Fruit fly (Drosophila melanogaster) whole organism, embryonic: ENCODE results near the gene M6.

Experiments used
- Abd-B ChIP-seq: fragments of 200-800 bp; sonication (Bioruptor generic); optimal IDR thresholded peaks from 2 replicates; lab custom pipeline; 2018; ENCODE audit warnings: missing biosample characterization, mild to moderate bottlenecking, missing genetic modification characterization, moderate library complexity
- Aef1 ChIP-seq: fragments of 200-800 bp; sonication (Bioruptor generic); IDR thresholded peaks from 3 replicates; pipeline ENCODE4 v1.3.6; 2022; ENCODE audit warnings: missing biosample characterization, missing genetic modification characterization
- Antp ChIP-seq: fragments of 200-800 bp; sonication (Bioruptor generic); optimal IDR thresholded peaks from 3 replicates; lab custom pipeline; 2016; ENCODE audit warnings: missing biosample characterization, missing genetic modification characterization
- Awh ChIP-seq: fragments of 200-800 bp; sonication (Bioruptor generic); IDR thresholded peaks from 2 replicates; pipeline ENCODE4, ENCODE4 v1.3.6; 2022; ENCODE audit warnings: missing biosample characterization, missing genetic modification characterization
- Blimp-1 ChIP-seq: fragments of 200-800 bp; sonication (Bioruptor generic); optimal IDR thresholded peaks from 3 replicates; lab custom pipeline; 2018; ENCODE audit warnings: missing biosample characterization, missing genetic modification characterization, mild to moderate bottlenecking, moderate library complexity, missing genetic modification reagents
- CG10209 ChIP-seq: fragments of 200-800 bp; sonication (Bioruptor generic); optimal IDR thresholded peaks from 3 replicates; lab custom pipeline; 2017; ENCODE audit warnings: missing biosample characterization, mild to moderate bottlenecking, missing genetic modification characterization, missing genetic modification reagents
- CG10267 ChIP-seq: fragments of 200-800 bp; sonication (Bioruptor generic); optimal IDR thresholded peaks from 2 replicates; lab custom pipeline; 2018; ENCODE audit warnings: missing biosample characterization, mild to moderate bottlenecking, missing genetic modification characterization, moderate library complexity
- CG17802 ChIP-seq: fragments of 200-800 bp; sonication (Bioruptor generic); optimal IDR thresholded peaks from 2 replicates; lab custom pipeline; 2018; ENCODE audit warnings: missing biosample characterization, mild to moderate bottlenecking, missing genetic modification characterization, moderate library complexity
- CG1792 ChIP-seq: fragments of 200-800 bp; sonication (Bioruptor generic); optimal IDR thresholded peaks from 2 replicates; lab custom pipeline; 2016; ENCODE audit warnings: missing biosample characterization, missing genetic modification characterization
- CG18262 ChIP-seq: fragments of 200-800 bp; optimal IDR thresholded peaks from 3 replicates; lab custom pipeline; 2019; ENCODE audit warnings: missing biosample characterization, mild to moderate bottlenecking, missing genetic modification characterization, moderate library complexity
- CG18476 ChIP-seq: fragments of 200-800 bp; sonication (Bioruptor generic); optimal IDR thresholded peaks from 2 replicates; lab custom pipeline; 2016; ENCODE audit warnings: missing biosample characterization, mild to moderate bottlenecking, missing genetic modification characterization
- CG34224 ChIP-seq: fragments of 200-800 bp; sonication (Bioruptor generic); IDR thresholded peaks from 3 replicates; pipeline ENCODE4 v1.3.6; 2022; ENCODE audit warnings: missing biosample characterization, missing genetic modification characterization; ENCODE audit not compliant: partially characterized antibody
- CG34376 ChIP-seq: fragments of 200-800 bp; sonication (Bioruptor generic); optimal IDR thresholded peaks from 2 replicates; lab custom pipeline; 2018; ENCODE audit warnings: missing biosample characterization, mild to moderate bottlenecking, missing genetic modification characterization
- CG6791 ChIP-seq: fragments of 200-800 bp; sonication (Bioruptor generic); IDR thresholded peaks from 3 replicates; pipeline ENCODE4 v1.3.6; 2022; ENCODE audit warnings: missing biosample characterization, missing genetic modification characterization; ENCODE audit not compliant: partially characterized antibody
- CG7745 ChIP-seq: fragments of 200-800 bp; sonication (Bioruptor generic); optimal IDR thresholded peaks from 2 replicates; lab custom pipeline; 2018; ENCODE audit warnings: missing biosample characterization, mild to moderate bottlenecking, missing genetic modification characterization, moderate library complexity
- CG8924 ChIP-seq: fragments of 200-800 bp; optimal IDR thresholded peaks from 3 replicates; lab custom pipeline; 2019; ENCODE audit warnings: missing biosample characterization, mild to moderate bottlenecking, missing genetic modification characterization, moderate library complexity
- CG9797 ChIP-seq: fragments of 200-800 bp; sonication (Bioruptor generic); optimal IDR thresholded peaks from 3 replicates; lab custom pipeline; 2018; ENCODE audit warnings: missing biosample characterization, mild to moderate bottlenecking, missing genetic modification characterization
- CG9932 ChIP-seq: fragments of 200-800 bp; sonication (Bioruptor generic); IDR thresholded peaks from 2 replicates; pipeline ENCODE4 v1.3.6; 2022; ENCODE audit warnings: missing biosample characterization, missing genetic modification characterization
- Dll ChIP-seq: fragments of 200-800 bp; sonication (Bioruptor generic); IDR thresholded peaks from 4 replicates; pipeline ENCODE4 v1.3.6; 2022; ENCODE audit warnings: missing biosample characterization, missing genetic modification characterization; ENCODE audit not compliant: partially characterized antibody
- E2f2 ChIP-seq: fragments of 200-800 bp; sonication (Bioruptor generic); IDR thresholded peaks from 2 replicates; pipeline ENCODE4 v1.3.6; 2022; ENCODE audit warnings: missing biosample characterization, missing genetic modification characterization
- Hr39 ChIP-seq: fragments of >200 bp; optimal IDR thresholded peaks from 2 replicates; lab custom pipeline; 2017
- Myb ChIP-seq: fragments of 200-800 bp; sonication (Bioruptor generic); optimal IDR thresholded peaks from 2 replicates; lab custom pipeline; 2016; ENCODE audit warnings: missing biosample characterization, missing genetic modification characterization
- NC2β ChIP-seq: fragments of 200-800 bp; sonication (Bioruptor generic); optimal IDR thresholded peaks from 2 replicates; lab custom pipeline; 2016; ENCODE audit warnings: missing biosample characterization, missing genetic modification characterization
- PHDP ChIP-seq: fragments of 200-800 bp; sonication (Bioruptor generic); optimal IDR thresholded peaks from 3 replicates; lab custom pipeline; 2018; ENCODE audit warnings: missing biosample characterization, mild to moderate bottlenecking, missing genetic modification characterization, moderate library complexity
- Scr ChIP-seq: fragments of 200-800 bp; sonication (Bioruptor generic); IDR thresholded peaks from 2 replicates; pipeline ENCODE4 v1.3.6; 2022; ENCODE audit warnings: missing biosample characterization, missing genetic modification characterization; ENCODE audit not compliant: partially characterized antibody
- ase ChIP-seq: fragments of 200-800 bp; sonication (Bioruptor generic); IDR thresholded peaks from 3 replicates; pipeline ENCODE4 v1.3.6; 2022; ENCODE audit warnings: missing biosample characterization, missing genetic modification characterization
- bbx ChIP-seq: fragments of 200-800 bp; sonication (Bioruptor generic); IDR thresholded peaks from 2 replicates; pipeline ENCODE4 v1.3.6; 2022; ENCODE audit warnings: missing biosample characterization, missing genetic modification characterization; ENCODE audit not compliant: partially characterized antibody
- chif ChIP-seq, 2 experiments: fragments of 200-800 bp; sonication (Bioruptor generic); optimal IDR thresholded peaks; 3 replicates each; lab custom pipeline; 2016; ENCODE audit warnings: missing biosample characterization in 2 of 2, missing genetic modification characterization in 2 of 2
- crc ChIP-seq: fragments of 200-800 bp; sonication (Bioruptor generic); optimal IDR thresholded peaks from 2 replicates; lab custom pipeline; 2016; ENCODE audit warnings: missing biosample characterization, missing genetic modification characterization
- da ChIP-seq: fragments of 200-800 bp; sonication (Bioruptor generic); optimal IDR thresholded peaks from 2 replicates; lab custom pipeline; 2016; ENCODE audit warnings: missing biosample characterization, missing genetic modification characterization
- dm ChIP-seq: fragments of 200-800 bp; sonication (Bioruptor generic); optimal IDR thresholded peaks from 3 replicates; lab custom pipeline; 2016; ENCODE audit warnings: missing biosample characterization, missing genetic modification characterization
- fu2 ChIP-seq: fragments of 200-800 bp; sonication (Bioruptor generic); optimal IDR thresholded peaks from 2 replicates; lab custom pipeline; 2016; ENCODE audit warnings: missing biosample characterization, missing genetic modification characterization
- grn ChIP-seq: fragments of 200-800 bp; sonication (Bioruptor generic); optimal IDR thresholded peaks from 3 replicates; lab custom pipeline; 2017; ENCODE audit warnings: missing biosample characterization, missing genetic modification characterization
- jumu ChIP-seq: fragments of 200-800 bp; sonication (Bioruptor generic); optimal IDR thresholded peaks from 3 replicates; lab custom pipeline; 2016; ENCODE audit warnings: missing biosample characterization, missing genetic modification characterization
- nmo ChIP-seq: fragments of 200-800 bp; sonication (Bioruptor generic); optimal IDR thresholded peaks from 2 replicates; lab custom pipeline; 2018; ENCODE audit warnings: missing biosample characterization, mild to moderate bottlenecking, missing genetic modification characterization, moderate library complexity
- pb ChIP-seq: fragments of 200-800 bp; sonication (Bioruptor generic); optimal IDR thresholded peaks from 3 replicates; lab custom pipeline; 2016; ENCODE audit warnings: missing biosample characterization, missing genetic modification characterization
- pzg ChIP-seq: fragments of 200-800 bp; sonication (Bioruptor generic); optimal IDR thresholded peaks from 3 replicates; lab custom pipeline; 2018; ENCODE audit warnings: missing biosample characterization, mild to moderate bottlenecking, missing genetic modification characterization, moderate library complexity
- schlank ChIP-seq: fragments of 200-800 bp; sonication (Bioruptor generic); optimal IDR thresholded peaks from 2 replicates; lab custom pipeline; 2018; ENCODE audit warnings: missing biosample characterization, mild to moderate bottlenecking, missing genetic modification characterization
- ttk ChIP-seq: fragments of 200-800 bp; sonication (Bioruptor generic); IDR thresholded peaks from 2 replicates; pipeline ENCODE4 v2.1.2; 2022; ENCODE audit warnings: missing biosample characterization, missing genetic modification characterization
- vvl ChIP-seq: fragments of 200-800 bp; sonication (Bioruptor generic); IDR thresholded peaks from 2 replicates; pipeline ENCODE4 v1.3.6; 2022; ENCODE audit warnings: missing biosample characterization, missing genetic modification characterization

The M6 gene

DNA sequence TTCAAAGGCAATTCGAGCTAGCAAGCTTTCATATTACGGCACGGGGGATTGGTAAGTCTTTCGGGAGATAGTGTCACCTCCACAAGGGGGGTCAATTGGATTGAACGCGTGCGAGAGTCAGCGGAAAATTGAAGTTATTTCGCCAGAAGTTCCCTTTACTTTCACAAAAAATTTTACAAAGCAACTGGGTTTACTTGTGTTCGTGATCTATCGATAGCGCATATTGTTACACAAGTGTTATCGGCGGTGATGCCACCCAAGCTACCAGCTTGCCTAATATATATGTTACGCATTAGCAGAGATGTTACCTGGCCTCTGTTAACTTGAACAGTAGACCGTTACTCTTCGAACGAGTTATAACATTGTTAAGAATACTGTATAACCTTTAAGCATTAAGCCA, 47.1 kb downstream of the M6 start, which contains the start of gene Wnk (continued):
- TF ChIP-seq Dll (GFP tag; lab: Robert Waterston, UW) (peak; percentile 80), ase (GFP tag; lab: Robert Waterston, UW) (no peak), Scr (GFP tag; lab: Robert Waterston, UW) (peak; percentile 73), CG10209 (GFP tag; lab: Kevin White, UChicago) (no peak), nmo (GFP tag; lab: Kevin White, UChicago) (no peak), da (no peak), CG18262 (tag; lab: Kevin White, UChicago) (no peak), CG10267 (tag; lab: Kevin White, UChicago) (no peak), CG34224 (GFP tag; lab: Robert Waterston, UW) (peak; percentile 82), Myb (GFP tag; lab: Kevin White, UChicago) (peak; percentile 93), CG18476 (GFP tag; lab: Kevin White, UChicago) (no peak), PHDP (tag; lab: Kevin White, UChicago) (no peak), Antp (no peak), CG9797 (GFP tag; lab: Kevin White, UChicago) (peak; percentile 33), Aef1 (GFP tag; lab: Robert Waterston, UW) (no peak), CG8924 (tag; lab: Kevin White, UChicago) (no peak), pb (GFP tag; lab: Kevin White, UChicago) (no peak), CG6791 (peak; percentile 73), bbx (GFP tag; lab: Robert Waterston, UW) (peak; percentile 83)

DNA sequence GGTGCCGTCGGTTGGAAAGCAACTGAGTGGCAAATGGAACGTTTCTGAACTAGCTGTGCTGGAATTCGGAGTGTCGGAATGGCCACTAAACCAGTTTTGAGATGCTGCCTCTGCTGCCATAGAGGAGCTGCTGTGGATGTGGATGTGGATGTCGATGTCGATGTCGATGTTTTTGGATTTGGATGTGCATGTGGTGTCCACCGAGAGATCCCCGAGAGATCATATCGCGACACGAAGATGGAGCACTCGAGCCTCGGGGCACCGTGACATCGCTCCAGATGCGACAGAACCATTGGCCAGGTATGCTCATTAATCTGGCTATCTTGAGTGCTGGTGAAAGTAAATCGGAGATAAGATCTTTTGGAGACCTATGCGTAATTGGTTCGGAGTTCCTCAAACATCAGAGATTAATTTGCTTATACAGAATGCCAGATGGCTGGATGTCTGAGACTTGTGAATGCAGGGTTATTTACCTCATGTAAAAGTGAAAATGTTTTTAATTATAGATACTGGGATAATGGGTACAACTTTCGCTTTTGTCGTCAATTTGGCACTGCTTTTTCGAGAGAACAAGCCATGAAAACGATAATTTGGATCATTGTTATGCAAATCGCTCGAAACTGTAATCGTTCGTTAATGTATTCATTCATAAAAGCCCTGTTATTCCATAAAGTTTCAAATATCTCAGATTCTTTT, 50.7 kb downstream of the M6 start, which contains the start of gene CG7173:
TSS of gene CG7173 (minus strand) at position 51 of the 696 bp plus-strand sequence.
- no peak for TF ChIP-seq E2f2 (GFP tag; lab: Robert Waterston, UW)
- TF ChIP-seq ttk: no peak
- no peak for TF ChIP-seq schlank
- TF ChIP-seq Abd-B (GFP tag; lab: Kevin White, UChicago): no peak
- TF ChIP-seq CG7745 (tag; lab: Kevin White, UChicago): no peak
- no peak for TF ChIP-seq chif (GFP tag; optimal IDR thresholded peaks at IDR 0.05; lab: Kevin White, UChicago)
- no peak for TF ChIP-seq NC2β (GFP tag; lab: Kevin White, UChicago)
- TF ChIP-seq Blimp-1 (GFP tag; lab: Kevin White, UChicago): peak; percentile 90
- TF ChIP-seq jumu (GFP tag; lab: Kevin White, UChicago): no peak
- no peak for TF ChIP-seq fu2 (GFP tag; lab: Kevin White, UChicago)
- TF ChIP-seq grn (GFP tag; lab: Kevin White, UChicago): peak; percentile 33
- TF ChIP-seq dm (GFP tag; lab: Kevin White, UChicago): no peak
- no peak for TF ChIP-seq CG34376
- no peak for TF ChIP-seq Hr39 (lab: Kevin White, UChicago)
- TF ChIP-seq Awh (GFP tag; lab: Robert Waterston, UW): 0 out of 2 replicates have a peak, but pooled peaks have one; percentile 11
- no peak for TF ChIP-seq vvl (GFP tag; lab: Robert Waterston, UW)
- no peak for TF ChIP-seq crc (GFP tag; lab: Kevin White, UChicago)
- no peak for TF ChIP-seq pzg (GFP tag; lab: Kevin White, UChicago)
- no peak for TF ChIP-seq CG17802 (tag; lab: Kevin White, UChicago)
- no peak for TF ChIP-seq CG9932 (GFP tag; lab: Robert Waterston, UW)
- no peak for TF ChIP-seq CG1792
